Worm (Caenorhabditis elegans) whole organism, mixed stage, embryonic: ENCODE results near the gene Y34F4.3.

Experiments used
- bed-3 ChIP-seq: fragments of 200-800 bp; sonication (Bioruptor generic); optimal IDR thresholded peaks from 3 replicates; lab custom pipeline; 2018; ENCODE audit warnings: mild to moderate bottlenecking, missing genetic modification characterization, moderate library complexity, missing compliant biosample characterization
- blmp-1 ChIP-seq: fragments of 150-350 bp; optimal IDR thresholded peaks from 2 replicates; lab custom pipeline; 2014; ENCODE audit warnings: missing biosample characterization, missing genetic modification characterization
- ceh-39 ChIP-seq: fragments of 150-350 bp; optimal IDR thresholded peaks from 2 replicates; lab custom pipeline; 2014; ENCODE audit warnings: missing biosample characterization, missing genetic modification characterization
- ceh-43 ChIP-seq: fragments of 200-800 bp; sonication (Bioruptor generic); optimal IDR thresholded peaks from 2 replicates; lab custom pipeline; 2018; ENCODE audit warnings: mild to moderate bottlenecking, missing genetic modification characterization, moderate library complexity, missing compliant biosample characterization
- ceh-83 ChIP-seq: fragments of 200-800 bp; sonication (Bioruptor generic); optimal IDR thresholded peaks from 2 replicates; lab custom pipeline; 2018; ENCODE audit warnings: mild to moderate bottlenecking, missing genetic modification characterization, missing compliant biosample characterization
- cnd-1 ChIP-seq: fragments of 200-800 bp; sonication (Bioruptor generic); optimal IDR thresholded peaks from 2 replicates; lab custom pipeline; 2018; ENCODE audit warnings: mild to moderate bottlenecking, missing genetic modification characterization, missing compliant biosample characterization
- elt-1 ChIP-seq: sonication (generic microtip); optimal IDR thresholded peaks from 2 replicates; lab custom pipeline; 2017; ENCODE audit warnings: missing genetic modification characterization, mild to moderate bottlenecking, missing compliant biosample characterization, antibody characterized with exemption, moderate library complexity, borderline replicate concordance; ENCODE audit not compliant: insufficient read depth
- elt-3 ChIP-seq: fragments of 150-350 bp; optimal IDR thresholded peaks from 2 replicates; lab custom pipeline; 2014; ENCODE audit warnings: missing biosample characterization, missing genetic modification characterization
- flh-1 ChIP-seq: fragments of 200-800 bp; sonication (Bioruptor generic); optimal IDR thresholded peaks from 2 replicates; lab custom pipeline; 2018; ENCODE audit warnings: mild to moderate bottlenecking, missing genetic modification characterization, moderate library complexity, missing compliant biosample characterization
- ham-2 ChIP-seq: fragments of 200-800 bp; sonication (Bioruptor generic); optimal IDR thresholded peaks from 2 replicates; lab custom pipeline; 2018; ENCODE audit warnings: mild to moderate bottlenecking, missing genetic modification characterization, missing compliant biosample characterization
- hlh-1 ChIP-seq: fragments of 150-350 bp; optimal IDR thresholded peaks from 2 replicates; lab custom pipeline; 2014; ENCODE audit warnings: missing biosample characterization, missing genetic modification reagents, missing genetic modification characterization
- lin-13 ChIP-seq: fragments of 150-350 bp; optimal IDR thresholded peaks from 2 replicates; lab custom pipeline; 2014; ENCODE audit warnings: missing biosample characterization, missing genetic modification characterization
- lin-32 ChIP-seq: fragments of 200-800 bp; sonication (Bioruptor generic); optimal IDR thresholded peaks from 2 replicates; lab custom pipeline; 2018; ENCODE audit warnings: mild to moderate bottlenecking, missing genetic modification characterization, missing compliant biosample characterization
- lsy-2 ChIP-seq: fragments of 150-350 bp; optimal IDR thresholded peaks from 2 replicates; lab custom pipeline; 2014; ENCODE audit warnings: missing biosample characterization, missing genetic modification characterization
- mab-5 ChIP-seq: fragments of 150-350 bp; optimal IDR thresholded peaks from 2 replicates; lab custom pipeline; 2014; ENCODE audit warnings: missing biosample characterization, missing genetic modification characterization
- mep-1 ChIP-seq: fragments of 150-350 bp; optimal IDR thresholded peaks from 2 replicates; lab custom pipeline; 2017; ENCODE audit warnings: missing biosample characterization, missing genetic modification reagents, missing genetic modification characterization, inconsistent platforms
- mls-2 ChIP-seq: sonication (generic microtip); optimal IDR thresholded peaks from 2 replicates; lab custom pipeline; 2016; ENCODE audit warnings: mild to moderate bottlenecking, missing genetic modification characterization, moderate library complexity, missing compliant biosample characterization
- nhr-12 ChIP-seq: fragments of 150-350 bp; optimal IDR thresholded peaks from 2 replicates; lab custom pipeline; 2014; ENCODE audit warnings: missing biosample characterization, missing genetic modification characterization
- nhr-2 ChIP-seq: fragments of 150-350 bp; optimal IDR thresholded peaks from 2 replicates; lab custom pipeline; 2014; ENCODE audit warnings: missing biosample characterization, missing genetic modification characterization
- nhr-237 ChIP-seq: fragments of 150-350 bp; optimal IDR thresholded peaks from 2 replicates; lab custom pipeline; 2014; ENCODE audit warnings: missing biosample characterization, missing genetic modification characterization
- nhr-28 ChIP-seq: fragments of 150-350 bp; optimal IDR thresholded peaks from 2 replicates; lab custom pipeline; 2014; ENCODE audit warnings: missing biosample characterization, missing genetic modification characterization
- nhr-76 ChIP-seq: sonication (generic microtip); optimal IDR thresholded peaks from 2 replicates; lab custom pipeline; 2017; ENCODE audit warnings: missing biosample characterization, missing genetic modification characterization
- sem-2 ChIP-seq: fragments of 200-800 bp; sonication (Bioruptor generic); optimal IDR thresholded peaks from 2 replicates; lab custom pipeline; 2018; ENCODE audit warnings: mild to moderate bottlenecking, missing genetic modification characterization, missing compliant biosample characterization
- snpc-4 ChIP-seq: fragments of 150-350 bp; optimal IDR thresholded peaks from 2 replicates; lab custom pipeline; 2014; ENCODE audit warnings: missing biosample characterization, missing genetic modification characterization
- sptf-1 ChIP-seq: sonication (generic microtip); optimal IDR thresholded peaks from 2 replicates; lab custom pipeline; 2017; ENCODE audit warnings: mild to moderate bottlenecking, missing genetic modification characterization, moderate library complexity, missing compliant biosample characterization
- tbx-8 ChIP-seq: fragments of 200-800 bp; sonication (Bioruptor generic); optimal IDR thresholded peaks from 2 replicates; lab custom pipeline; 2018; ENCODE audit warnings: mild to moderate bottlenecking, missing genetic modification characterization, moderate library complexity, missing compliant biosample characterization
- unc-120 ChIP-seq: sonication (generic microtip); optimal IDR thresholded peaks from 2 replicates; lab custom pipeline; 2017; ENCODE audit warnings: missing genetic modification characterization, missing compliant biosample characterization; ENCODE audit not compliant: poor library complexity, severe bottlenecking
- unc-39 ChIP-seq: fragments of 150-350 bp; optimal IDR thresholded peaks from 2 replicates; lab custom pipeline; 2014; ENCODE audit warnings: missing biosample characterization, missing genetic modification characterization
- unc-62 ChIP-seq: fragments of 150-350 bp; optimal IDR thresholded peaks from 2 replicates; lab custom pipeline; 2014; ENCODE audit warnings: missing biosample characterization, missing genetic modification reagents, missing genetic modification characterization
- zip-8 ChIP-seq: fragments of 150-350 bp; optimal IDR thresholded peaks from 2 replicates; lab custom pipeline; 2014; ENCODE audit warnings: missing biosample characterization, missing genetic modification characterization
- ztf-11 ChIP-seq: fragments of 150-350 bp; optimal IDR thresholded peaks from 2 replicates; lab custom pipeline; 2014; ENCODE audit warnings: missing biosample characterization, missing genetic modification characterization

The Y34F4.3 gene

DNA sequence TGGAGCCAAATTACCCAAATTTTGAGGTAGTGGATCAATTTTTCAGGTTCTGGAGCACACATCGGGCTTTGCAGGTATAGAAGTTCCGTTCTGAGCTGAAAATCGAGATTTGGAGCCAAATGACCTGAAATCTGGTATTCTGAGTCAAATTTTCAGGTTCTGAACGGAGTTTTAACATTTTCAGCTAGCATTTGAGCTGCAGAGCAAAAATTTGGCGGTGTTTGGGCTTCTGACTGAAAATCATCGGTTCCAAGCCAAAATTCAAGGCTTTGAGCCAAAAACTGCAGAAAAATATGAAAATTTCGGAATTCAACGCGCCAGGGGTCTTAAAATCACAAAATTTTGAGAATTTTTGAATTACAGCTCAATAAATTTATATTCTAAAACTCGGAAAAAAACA is 15.0 kb upstream of the Y34F4.3 start, which contains the start of the genes clc-26 and E_BE45912.2:
Gene clc-26 (minus strand): TSS at position 101 of the 400 bp plus-strand sequence.
Gene E_BE45912.2 (minus strand): TSS at position 139 of the 400 bp plus-strand sequence.
- TF ChIP-seq lin-32 (GFP tag; lab: Kevin White, UChicago) (no peak), elt-1 (no peak), ceh-39 (tag; lab: Kevin White, UChicago) (no peak), mab-5 (tag; lab: Kevin White, UChicago) (no peak), sptf-1 (no peak), lsy-2 (no peak), nhr-76 (tag; lab: Kevin White, UChicago) (no peak), mep-1 (no peak), nhr-237 (no peak), ham-2 (GFP tag; lab: Kevin White, UChicago) (no peak), ztf-11 (tag; lab: Kevin White, UChicago) (no peak), bed-3 (GFP tag; lab: Kevin White, UChicago) (no peak), mls-2 (no peak)
- TF ChIP-seq, all 35 proteins: peak for 0

DNA sequence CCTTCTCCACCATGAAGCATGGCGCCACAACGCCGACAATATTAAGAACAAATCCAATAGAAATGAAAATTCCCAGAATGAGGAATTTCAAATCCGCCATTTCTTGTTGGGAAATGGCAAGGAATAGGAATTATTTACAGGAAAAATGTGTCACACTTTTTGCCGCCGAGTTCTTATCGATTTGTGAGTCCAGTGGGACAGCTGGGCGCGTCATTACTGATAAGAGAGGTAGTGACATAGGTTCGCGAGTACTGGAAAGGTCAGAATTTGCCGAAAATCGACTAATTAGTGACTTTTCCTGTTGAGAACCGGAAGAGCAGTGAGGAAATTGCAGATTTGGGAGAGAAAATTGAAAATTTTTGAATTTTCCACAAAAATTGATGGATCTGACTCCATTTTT is 12.3 kb upstream of the Y34F4.3 start:
- TF ChIP-seq cnd-1: no peak
- no peak for TF ChIP-seq ceh-39 (tag; lab: Kevin White, UChicago)
- TF ChIP-seq, all 35 proteins: peak for 0

DNA sequence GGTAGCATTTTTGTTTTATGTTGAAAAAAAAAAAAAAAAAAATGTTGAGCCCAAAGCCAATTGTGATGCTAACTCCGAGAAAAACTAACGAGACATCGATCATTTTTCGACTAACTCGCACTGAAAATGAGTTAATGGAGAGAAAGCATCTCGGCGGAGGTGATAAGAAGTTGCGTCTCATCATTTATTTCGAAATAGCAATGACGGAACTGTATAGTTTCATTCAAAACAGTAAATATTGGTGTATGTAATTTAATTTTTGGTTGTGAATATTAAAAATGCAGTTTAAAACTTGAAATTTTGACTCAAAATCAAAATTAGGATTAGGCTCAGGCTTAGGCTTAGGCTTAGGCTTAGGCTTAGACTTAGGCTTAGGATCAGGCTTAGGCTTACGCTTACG is 10.3 kb upstream of the Y34F4.3 start, which contains the start of gene clc-25:
Gene clc-25 (minus strand): TSS at position 101 of the 400 bp plus-strand sequence.
- TF ChIP-seq lsy-2 (no peak), unc-120 (tag; lab: Kevin White, UChicago) (no peak), sptf-1 (no peak), ztf-11 (tag; lab: Kevin White, UChicago) (no peak), elt-3 (tag; lab: Kevin White, UChicago) (no peak), mls-2 (no peak), hlh-1 (tag; lab: Kevin White, UChicago) (no peak), nhr-28 (tag; lab: Kevin White, UChicago) (no peak), flh-1 (GFP tag; lab: Kevin White, UChicago) (no peak), nhr-12 (no peak), lin-32 (GFP tag; lab: Kevin White, UChicago) (no peak), sem-2 (GFP tag; lab: Kevin White, UChicago) (no peak)

DNA sequence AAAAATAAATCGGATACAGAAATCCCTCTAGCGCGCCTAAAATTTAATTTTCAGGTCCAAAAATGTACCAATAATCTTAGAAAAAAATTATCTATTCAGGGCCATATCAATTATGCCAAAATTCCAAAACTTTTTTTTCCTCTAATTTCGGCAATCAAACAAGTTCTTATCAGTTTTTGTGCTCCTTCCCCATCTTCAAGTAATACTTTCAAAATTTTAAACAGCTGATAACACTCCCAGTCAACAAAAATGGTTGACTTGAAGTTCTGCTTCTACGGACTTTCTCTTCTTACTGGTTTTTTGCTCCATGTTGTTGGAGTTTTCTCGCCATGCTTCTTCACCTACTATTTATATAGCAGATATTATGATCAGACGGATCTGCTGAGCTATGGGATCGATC is 4.8 kb upstream of the Y34F4.3 start, which contains the start of gene clc-23:
Gene clc-23 (plus strand): TSS at position 223 of the 400 bp plus-strand sequence.
- TF ChIP-seq hlh-1 (tag; lab: Kevin White, UChicago): no peak
- TF ChIP-seq lsy-2: no peak
- TF ChIP-seq ceh-83: no peak
- no peak for TF ChIP-seq bed-3 (GFP tag; lab: Kevin White, UChicago)
- no peak for TF ChIP-seq elt-3 (tag; lab: Kevin White, UChicago)
- TF ChIP-seq zip-8: no peak
- no peak for TF ChIP-seq snpc-4 (tag; lab: Kevin White, UChicago)
- TF ChIP-seq unc-120 (tag; lab: Kevin White, UChicago): no peak
- no peak for TF ChIP-seq unc-39 (tag; lab: Kevin White, UChicago)
- no peak for TF ChIP-seq blmp-1 (tag; lab: Kevin White, UChicago)
- TF ChIP-seq, all 35 proteins: peak for 0

DNA sequence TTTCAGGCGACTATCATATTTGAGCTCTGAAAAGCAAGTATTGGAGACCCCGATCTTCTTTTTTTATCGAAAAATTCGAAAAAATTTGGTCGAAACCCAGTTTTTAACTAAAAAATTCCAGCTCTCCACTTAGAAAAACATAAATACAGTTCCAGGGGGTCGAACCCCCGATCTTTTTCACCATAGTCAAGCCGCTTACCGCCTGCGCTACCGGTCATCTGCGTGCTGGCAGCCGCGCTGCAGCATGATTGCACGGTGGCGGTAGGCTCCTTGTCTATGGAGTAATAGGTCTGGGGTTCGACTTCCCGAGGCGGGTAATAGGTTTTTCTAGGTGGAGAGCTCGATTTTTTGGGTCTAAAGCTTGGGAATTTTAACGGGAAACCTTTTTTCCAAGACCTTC is 6.2 kb downstream of the Y34F4.3 start, which contains the start of gene clc-24:
Gene clc-24 (plus strand): TSS at position 263 of the 400 bp plus-strand sequence.
- TF ChIP-seq elt-1 (no peak), elt-3 (tag; lab: Kevin White, UChicago) (no peak), unc-62 (GFP tag; lab: Kevin White, UChicago) (no peak), nhr-237 (no peak), blmp-1 (tag; lab: Kevin White, UChicago) (no peak), tbx-8 (GFP tag; lab: Kevin White, UChicago) (no peak), sem-2 (GFP tag; lab: Kevin White, UChicago) (no peak), ham-2 (GFP tag; lab: Kevin White, UChicago) (no peak), nhr-2 (tag; lab: Kevin White, UChicago) (no peak), lin-13 (tag; lab: Kevin White, UChicago) (no peak), nhr-12 (no peak)
- TF ChIP-seq, all 35 proteins: peak for 0

DNA sequence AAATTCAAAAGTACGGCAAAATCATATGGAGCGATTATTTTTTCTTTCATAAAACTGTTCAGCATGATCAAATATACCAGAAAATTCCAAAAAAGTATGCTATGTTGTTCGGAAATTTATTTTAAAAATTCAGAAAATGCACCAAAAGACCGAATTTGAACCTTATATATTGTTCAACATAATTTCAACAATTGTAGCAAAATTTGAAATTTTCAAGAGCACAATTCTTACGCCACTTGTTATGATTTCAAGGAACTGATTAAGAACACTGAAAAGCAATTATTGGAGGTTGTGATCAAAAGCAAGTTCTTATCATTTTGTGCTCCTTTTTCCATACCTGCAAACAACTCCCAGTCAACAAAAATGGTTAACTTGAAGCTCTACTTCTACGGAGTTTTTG is 7.9 kb downstream of the Y34F4.3 start, which contains the start of gene clc-27:
Gene clc-27 (plus strand): TSS at position 301 of the 400 bp plus-strand sequence.
- TF ChIP-seq lin-13 (tag; lab: Kevin White, UChicago) (no peak), ceh-43 (no peak), nhr-12 (no peak), bed-3 (GFP tag; lab: Kevin White, UChicago) (no peak)
